Fruit fly (Drosophila melanogaster) ovary, adult (tissue): ENCODE data around the gene CD98hc.

Experiments
- CG17801 ChIP-seq: fragments of 200-800 bp; optimal IDR thresholded peaks from 2 replicates; lab custom pipeline; 2019; ENCODE audit warnings: missing biosample characterization, mild to moderate bottlenecking, missing genetic modification characterization, moderate library complexity; ENCODE audit not compliant: partially characterized antibody

The CD98hc gene

dm6 chr3R:7991446-7991845 lies 13.2 kb upstream of the CD98hc start:
- no peak for TF ChIP-seq CG17801

- TF ChIP-seq CG17801: no peak
Measured at dm6 chr3R:7990799-7991423, 12.7 kb upstream of the CD98hc start.

- TF ChIP-seq CG17801: no peak
Measured at dm6 chr3R:7990257-7990656, 12.0 kb upstream of the CD98hc start.

- no peak for TF ChIP-seq CG17801
Measured at dm6 chr3R:7981396-7981795, 3.2 kb upstream of the CD98hc start.

- TF ChIP-seq CG17801: no peak
Measured at dm6 chr3R:7980222-7980621, 2.0 kb upstream of the CD98hc start, which contains the start of gene Sfp84E. Gene Sfp84E (minus strand): TSS chr3R:7980322.

dm6 chr3R:7977011-7977925 lies 960 bp downstream of the CD98hc start:
- TF ChIP-seq CG17801: peak; percentile 32

dm6 chr3R:7973049-7973448 lies 5.2 kb downstream of the CD98hc start:
- TF ChIP-seq CG17801: no peak

dm6 chr3R:7972179-7972578 lies 6.0 kb downstream of the CD98hc start:
- no peak for TF ChIP-seq CG17801

- no peak for TF ChIP-seq CG17801
Measured at dm6 chr3R:7970640-7971039, 7.6 kb downstream of the CD98hc start.

dm6 chr3R:7969702-7970175 lies 8.5 kb downstream of the CD98hc start:
- no peak for TF ChIP-seq CG17801

dm6 chr3R:7968958-7969701 lies 9.1 kb downstream of the CD98hc start:
- TF ChIP-seq CG17801: no peak

- TF ChIP-seq CG17801: peak; percentile 18
Measured at dm6 chr3R:7967801-7968200, 10.4 kb downstream of the CD98hc start.

dm6 chr3R:7967347-7967746 lies 10.9 kb downstream of the CD98hc start, which contains the start of gene dsx:
Gene dsx (minus strand): TSS chr3R:7967408.
- no peak for TF ChIP-seq CG17801

- TF ChIP-seq CG17801: no peak
Measured at dm6 chr3R:7966544-7967264, 11.5 kb downstream of the CD98hc start.

dm6 chr3R:7964751-7965319 lies 13.4 kb downstream of the CD98hc start:
- no peak for TF ChIP-seq CG17801
